Worm (Caenorhabditis elegans) whole organism, L3 larva: ENCODE measurements around the gene T06E6.1.

ENCODE experiments used
- R02D3.7 ChIP-seq: fragments of 150-350 bp; optimal IDR thresholded peaks from 2 replicates; lab custom pipeline; 2014; ENCODE audit warnings: missing biosample characterization, missing genetic modification characterization
- ceh-82 ChIP-seq: fragments of 150-350 bp; optimal IDR thresholded peaks from 2 replicates; lab custom pipeline; 2014; ENCODE audit warnings: missing biosample characterization, missing genetic modification characterization
- ceh-9 ChIP-seq: sonication (generic microtip); optimal IDR thresholded peaks from 2 replicates; lab custom pipeline; 2018; ENCODE audit warnings: missing biosample characterization, missing genetic modification characterization
- daf-12 ChIP-seq: fragments of 150-350 bp; optimal IDR thresholded peaks from 2 replicates; lab custom pipeline; 2014; ENCODE audit warnings: missing biosample characterization, missing genetic modification reagents, missing genetic modification characterization
- elt-1 ChIP-seq: fragments of 150-350 bp; optimal IDR thresholded peaks from 2 replicates; lab custom pipeline; 2014; ENCODE audit warnings: missing biosample characterization, missing genetic modification characterization
- elt-3 ChIP-seq, 3 experiments: fragments of 150-350 bp in 1 of 3; sonication (generic microtip) in 2 of 3; optimal IDR thresholded peaks; 2 replicates in 2 of 3; 4 replicates in 1 of 3; lab custom pipeline; 2014 to 2017; ENCODE audit warnings: missing biosample characterization in 3 of 3, missing genetic modification characterization in 3 of 3
- eor-1 ChIP-seq, 2 experiments: fragments of 150-350 bp; optimal IDR thresholded peaks; 2 replicates each; lab custom pipeline; 2014 to 2018; ENCODE audit warnings: missing biosample characterization in 2 of 2, missing genetic modification characterization in 2 of 2
- fos-1 ChIP-seq: fragments of 150-350 bp; optimal IDR thresholded peaks from 2 replicates; lab custom pipeline; 2014; ENCODE audit warnings: missing biosample characterization, missing genetic modification characterization
- hmg-11 ChIP-seq: sonication (generic microtip); optimal IDR thresholded peaks from 2 replicates; lab custom pipeline; 2016; ENCODE audit warnings: missing genetic modification characterization, missing compliant biosample characterization
- jun-1 ChIP-seq: fragments of 150-350 bp; optimal IDR thresholded peaks from 2 replicates; lab custom pipeline; 2014; ENCODE audit warnings: missing biosample characterization, missing genetic modification reagents, missing genetic modification characterization
- lin-39 ChIP-seq: fragments of 150-350 bp; optimal IDR thresholded peaks from 2 replicates; lab custom pipeline; 2018; ENCODE audit warnings: missing biosample characterization, missing genetic modification reagents, missing genetic modification characterization
- lsy-12 ChIP-seq: sonication (generic microtip); optimal IDR thresholded peaks from 2 replicates; lab custom pipeline; 2016; ENCODE audit warnings: mild to moderate bottlenecking, missing genetic modification characterization, missing compliant biosample characterization
- mdl-1 ChIP-seq: fragments of 150-350 bp; optimal IDR thresholded peaks from 2 replicates; lab custom pipeline; 2014; ENCODE audit warnings: missing biosample characterization, missing genetic modification characterization
- mml-1 ChIP-seq: fragments of 150-350 bp; sonication (generic microtip); optimal IDR thresholded peaks from 3 replicates; lab custom pipeline; 2014; ENCODE audit warnings: missing biosample characterization, missing genetic modification characterization
- nfya-1 ChIP-seq: sonication (generic microtip); optimal IDR thresholded peaks from 2 replicates; lab custom pipeline; 2017; ENCODE audit warnings: missing genetic modification characterization, mild to moderate bottlenecking, missing compliant biosample characterization, antibody characterized with exemption, moderate library complexity; ENCODE audit not compliant: insufficient read depth
- nhr-11 ChIP-seq: fragments of 150-350 bp; optimal IDR thresholded peaks from 2 replicates; lab custom pipeline; 2014; ENCODE audit warnings: missing biosample characterization, missing genetic modification characterization
- nhr-12 ChIP-seq: fragments of 150-350 bp; optimal IDR thresholded peaks from 2 replicates; lab custom pipeline; 2014; ENCODE audit warnings: missing biosample characterization, missing genetic modification characterization
- nhr-23 ChIP-seq: fragments of 150-350 bp; optimal IDR thresholded peaks from 2 replicates; lab custom pipeline; 2014; ENCODE audit warnings: missing biosample characterization, missing genetic modification reagents, missing genetic modification characterization
- nhr-237 ChIP-seq: fragments of 150-350 bp; optimal IDR thresholded peaks from 2 replicates; lab custom pipeline; 2014; ENCODE audit warnings: missing biosample characterization, missing genetic modification characterization
- nhr-28 ChIP-seq: fragments of 150-350 bp; optimal IDR thresholded peaks from 2 replicates; lab custom pipeline; 2014; ENCODE audit warnings: missing biosample characterization, missing genetic modification characterization
- nhr-43 ChIP-seq: sonication (generic microtip); optimal IDR thresholded peaks from 2 replicates; lab custom pipeline; 2016; ENCODE audit warnings: mild to moderate bottlenecking, missing genetic modification characterization, missing compliant biosample characterization; ENCODE audit not compliant: poor library complexity, severe bottlenecking
- nhr-67 ChIP-seq: fragments of 150-350 bp; optimal IDR thresholded peaks from 2 replicates; lab custom pipeline; 2014; ENCODE audit warnings: missing biosample characterization, missing genetic modification characterization
- nhr-76 ChIP-seq: fragments of 150-350 bp; sonication (generic microtip); optimal IDR thresholded peaks from 5 replicates; lab custom pipeline; 2014; ENCODE audit warnings: missing biosample characterization, missing genetic modification characterization
- nhr-77 ChIP-seq: fragments of 150-350 bp; optimal IDR thresholded peaks from 2 replicates; lab custom pipeline; 2014; ENCODE audit warnings: missing biosample characterization, missing genetic modification characterization
- pha-4 ChIP-seq: fragments of 150-350 bp; optimal IDR thresholded peaks from 2 replicates; lab custom pipeline; 2014; ENCODE audit warnings: missing biosample characterization, missing genetic modification reagents, missing genetic modification characterization
- pqm-1 ChIP-seq: fragments of 150-350 bp; optimal IDR thresholded peaks from 2 replicates; lab custom pipeline; 2017; ENCODE audit warnings: missing biosample characterization, missing genetic modification characterization, inconsistent platforms
- snpc-4 ChIP-seq: fragments of 150-350 bp; optimal IDR thresholded peaks from 2 replicates; lab custom pipeline; 2014; ENCODE audit warnings: missing biosample characterization, missing genetic modification characterization
- tbx-2 ChIP-seq: sonication (generic microtip); optimal IDR thresholded peaks from 2 replicates; lab custom pipeline; 2016; ENCODE audit warnings: mild to moderate bottlenecking, missing genetic modification characterization, missing compliant biosample characterization
- unc-62 ChIP-seq: fragments of 150-350 bp; sonication (generic microtip); optimal IDR thresholded peaks from 4 replicates; lab custom pipeline; 2014; ENCODE audit warnings: missing biosample characterization, missing genetic modification reagents, missing genetic modification characterization
- ztf-11 ChIP-seq: fragments of 150-350 bp; optimal IDR thresholded peaks from 2 replicates; lab custom pipeline; 2014; ENCODE audit warnings: missing biosample characterization, missing genetic modification characterization
- ztf-4 ChIP-seq: fragments of 150-350 bp; optimal IDR thresholded peaks from 2 replicates; lab custom pipeline; 2014; ENCODE audit warnings: missing biosample characterization, missing genetic modification characterization

The T06E6.1 gene

DNA sequence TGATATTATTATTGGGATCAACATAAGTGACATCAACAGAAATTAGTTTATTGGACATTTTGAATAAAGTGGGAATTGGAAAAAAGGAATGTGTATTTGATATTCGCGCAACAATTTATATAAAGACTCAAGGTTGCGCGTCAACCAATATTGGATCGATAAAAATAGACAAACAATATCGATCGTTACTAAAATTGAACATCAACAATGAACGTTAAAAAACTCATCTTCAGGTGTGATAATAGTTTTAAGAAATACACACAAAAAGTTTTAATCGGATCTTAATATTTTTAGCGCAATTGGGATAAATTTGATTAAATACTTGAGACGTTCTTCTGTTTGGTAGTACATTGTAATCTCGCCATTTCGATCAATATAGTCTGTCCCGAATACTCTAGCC is 28.8 kb upstream of the T06E6.1 start, which contains the start of gene fbxa-104:
TSS of gene fbxa-104 (minus strand) at position 83 of the 400 bp plus-strand sequence.
- no peak for TF ChIP-seq R02D3.7 (tag; lab: Kevin White, UChicago)

DNA sequence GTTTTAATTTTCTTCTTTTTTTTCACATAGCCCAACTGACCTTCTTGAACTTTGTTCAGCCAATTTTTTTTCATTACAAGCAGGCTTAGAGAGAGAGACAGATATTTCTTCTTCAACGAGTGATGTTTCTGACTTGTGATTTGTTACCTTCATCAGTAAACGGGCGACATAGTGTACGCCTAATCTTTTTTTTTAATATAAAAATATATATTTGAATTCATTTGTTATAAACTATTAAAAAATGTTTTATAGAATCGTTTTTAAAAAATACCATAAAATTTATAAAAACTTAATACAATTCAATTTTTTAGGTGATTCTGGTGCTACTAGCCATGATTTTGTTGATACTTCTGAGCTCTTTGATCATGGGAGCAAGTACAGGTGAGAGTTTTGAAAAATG is 23.1 kb upstream of the T06E6.1 start, which contains the start of gene T06E6.10:
TSS of gene T06E6.10 (plus strand) at position 301 of the 400 bp plus-strand sequence.
- no peak for TF ChIP-seq nhr-76
- TF ChIP-seq jun-1 (tag; lab: Kevin White, UChicago): no peak
- no peak for TF ChIP-seq ceh-82
- no peak for TF ChIP-seq nhr-67
- TF ChIP-seq fos-1 (tag; lab: Kevin White, UChicago): no peak
- no peak for TF ChIP-seq pqm-1 (tag; lab: Kevin White, UChicago)
- TF ChIP-seq snpc-4 (tag; lab: Kevin White, UChicago): no peak
- TF ChIP-seq lin-39 (tag; lab: Kevin White, UChicago): no peak
- no peak for TF ChIP-seq pha-4
- no peak for TF ChIP-seq unc-62 (GFP tag; lab: Kevin White, UChicago)
- TF ChIP-seq nhr-237: no peak
- no peak for TF ChIP-seq lsy-12
- no peak for TF ChIP-seq nhr-43 (tag; lab: Kevin White, UChicago)
- TF ChIP-seq, all 47 proteins: peak for 0

DNA sequence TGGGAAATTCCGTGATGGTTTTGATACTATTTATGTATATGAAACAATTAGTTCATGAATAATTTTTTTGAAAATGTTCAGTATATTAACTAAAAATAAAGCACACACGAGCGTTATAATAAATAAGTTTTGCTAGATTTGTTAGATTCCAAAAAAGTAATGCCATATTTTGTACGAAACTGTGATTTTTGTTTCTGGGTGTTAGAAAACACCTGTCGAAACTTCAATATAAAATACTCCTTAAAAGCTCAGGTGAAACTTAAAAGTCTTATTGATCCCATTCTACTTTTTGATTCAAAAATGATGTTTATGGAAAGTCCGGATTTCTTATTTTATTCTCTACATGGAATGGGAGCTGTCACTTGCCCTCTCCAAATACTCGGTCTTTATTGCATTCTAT is 21.2 kb upstream of the T06E6.1 start, which contains the start of gene srh-265:
TSS of gene srh-265 (plus strand) at position 301 of the 400 bp plus-strand sequence.
- TF ChIP-seq nhr-67 (no peak), lin-39 (tag; lab: Kevin White, UChicago) (no peak), ztf-4 (tag; lab: Kevin White, UChicago) (no peak), tbx-2 (tag; lab: Kevin White, UChicago) (no peak), elt-1 (tag; lab: Kevin White, UChicago) (no peak), R02D3.7 (tag; lab: Kevin White, UChicago) (no peak), unc-62 (GFP tag; lab: Kevin White, UChicago) (no peak), eor-1 (tag; optimal IDR thresholded peaks at IDR 0.05; lab: Kevin White, UChicago) (no peak), daf-12 (tag; lab: Kevin White, UChicago) (no peak), elt-3 (tag; optimal IDR thresholded peaks at IDR 0.05; lab: Kevin White, UChicago) (no peak), ceh-82 (no peak), nhr-237 (no peak), nfya-1 (no peak), nhr-23 (tag; lab: Kevin White, UChicago) (no peak)

DNA sequence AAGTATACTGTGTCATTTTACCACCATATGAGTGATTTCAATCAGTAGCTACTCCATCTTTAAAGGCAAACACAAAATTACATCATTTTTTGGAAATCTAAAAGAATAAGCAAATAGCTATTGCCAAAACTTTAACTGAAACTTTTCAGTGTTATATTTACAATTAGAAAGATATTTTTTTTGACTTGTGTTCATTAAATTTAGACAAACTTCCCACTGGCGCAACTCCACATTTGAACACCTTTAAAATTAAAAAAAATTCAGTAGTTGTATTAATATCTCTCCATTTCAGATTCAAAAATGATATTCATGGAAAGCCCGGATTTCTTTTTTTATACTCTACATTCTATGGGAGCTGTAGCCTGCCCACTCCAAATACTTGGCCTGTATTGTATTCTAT is 19.1 kb upstream of the T06E6.1 start, which contains the start of gene srh-264:
TSS of gene srh-264 (plus strand) at position 301 of the 400 bp plus-strand sequence.
- no peak for TF ChIP-seq mdl-1
- TF ChIP-seq nhr-77 (tag; lab: Kevin White, UChicago): no peak
- no peak for TF ChIP-seq ceh-82
- no peak for TF ChIP-seq tbx-2 (tag; lab: Kevin White, UChicago)
- no peak for TF ChIP-seq nhr-76
- TF ChIP-seq lin-39 (tag; lab: Kevin White, UChicago): no peak
- no peak for TF ChIP-seq nhr-12 (tag; lab: Kevin White, UChicago)
- TF ChIP-seq pqm-1 (tag; lab: Kevin White, UChicago): no peak

DNA sequence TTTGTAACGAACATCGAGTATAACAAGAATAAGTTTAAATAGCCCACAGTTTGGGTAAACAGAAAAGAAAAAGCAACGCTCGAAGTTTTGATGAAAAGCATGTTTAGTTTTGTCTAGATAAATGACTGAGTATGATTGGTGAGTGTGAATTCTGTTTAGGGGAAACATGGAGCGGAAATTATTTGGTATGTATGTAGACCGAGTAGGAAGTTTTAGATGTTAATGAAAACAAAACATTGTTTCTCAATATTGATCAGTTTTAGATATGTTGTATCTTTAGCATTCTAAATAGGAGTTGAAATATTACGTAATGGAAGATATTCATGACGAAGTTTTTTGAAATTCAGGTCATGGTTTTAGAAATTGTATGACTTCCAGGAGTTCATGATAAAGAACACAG is 17.9 kb upstream of the T06E6.1 start, which contains the start of gene srbc-63:
TSS of gene srbc-63 (minus strand) at position 101 of the 400 bp plus-strand sequence.
- TF ChIP-seq nhr-11 (tag; lab: Kevin White, UChicago) (no peak), hmg-11 (no peak), ceh-9 (no peak), nhr-28 (tag; lab: Kevin White, UChicago) (no peak)

ce11 chrV:15406928-15407327 is 12.2 kb upstream of the T06E6.1 start, which contains the start of gene srh-257:
srh-257 (plus strand) TSS chrV:15407228.
- TF ChIP-seq ztf-11 (tag; lab: Kevin White, UChicago) (no peak), lsy-12 (no peak), unc-62 (GFP tag; lab: Kevin White, UChicago) (no peak), nhr-76 (no peak), mml-1 (no peak)
- TF ChIP-seq, all 47 proteins: peak for 0
